Fruit fly (Drosophila melanogaster): ENCODE measurements around the gene Blos4.

Gene Blos4

DNA sequence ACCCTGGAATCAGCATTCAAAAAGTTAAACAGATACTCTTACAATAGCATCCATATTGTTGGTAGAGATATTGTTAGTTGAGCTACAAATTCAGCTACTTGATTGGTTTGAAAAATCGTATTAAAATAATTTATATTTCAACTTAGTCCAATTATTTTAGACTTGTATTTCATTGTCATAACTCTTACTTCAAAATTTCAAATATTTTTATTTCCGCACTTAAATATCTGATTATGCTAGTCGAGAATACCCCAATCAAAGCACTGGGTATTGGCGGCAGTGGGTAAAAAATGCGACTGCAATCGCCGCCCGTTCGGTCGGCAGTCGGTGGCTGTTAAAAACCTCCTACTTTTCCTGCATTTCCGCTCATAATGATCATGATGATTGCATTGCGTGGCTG is 49.9 kb downstream of the Blos4 start (continued):
- peak; percentile 8 for TF ChIP-seq CG31627 (GFP tag; optimal IDR thresholded peaks at IDR 0.05)
- TF ChIP-seq Sox15 (GFP tag; optimal IDR thresholded peaks at IDR 0.05) = peak; percentile 23
- TF ChIP-seq Smox (GFP tag; optimal IDR thresholded peaks at IDR 0.05) = peak; percentile 35
- TF ChIP-seq salr (GFP tag; optimal IDR thresholded peaks at IDR 0.05) = peak in 1 of 2 experiments; percentile 60
- TF ChIP-seq vri (GFP tag; optimal IDR thresholded peaks at IDR 0.05) = no peak
- peak; percentile 55 for TF ChIP-seq CG10631 (GFP tag; optimal IDR thresholded peaks at IDR 0.05)
- 0 out of 2 replicates have a peak, but pooled peaks have one; percentile 12 for TF ChIP-seq CG11294 (GFP tag; IDR thresholded peaks at IDR 0.05)
- TF ChIP-seq CG8632 (GFP tag; optimal IDR thresholded peaks at IDR 0.05) = peak; percentile 52
- TF ChIP-seq pdm3 (GFP tag; optimal IDR thresholded peaks at IDR 0.05) = peak; percentile 47
- no peak for TF ChIP-seq dac (GFP tag; optimal IDR thresholded peaks at IDR 0.05)
- peak; percentile 53 for TF ChIP-seq Hr4 (GFP tag; optimal IDR thresholded peaks at IDR 0.05)
- no peak for TF ChIP-seq CG6808 (GFP tag; optimal IDR thresholded peaks at IDR 0.05)
- TF ChIP-seq CG11902 (GFP tag; optimal IDR thresholded peaks at IDR 0.05) = peak; percentile 80
- TF ChIP-seq CG9139 (GFP tag; optimal IDR thresholded peaks at IDR 0.05) = peak; percentile 5
